Worm (Caenorhabditis elegans): Measurements from ENCODE around the gene ddn-3.

Gene ddn-3

DNA sequence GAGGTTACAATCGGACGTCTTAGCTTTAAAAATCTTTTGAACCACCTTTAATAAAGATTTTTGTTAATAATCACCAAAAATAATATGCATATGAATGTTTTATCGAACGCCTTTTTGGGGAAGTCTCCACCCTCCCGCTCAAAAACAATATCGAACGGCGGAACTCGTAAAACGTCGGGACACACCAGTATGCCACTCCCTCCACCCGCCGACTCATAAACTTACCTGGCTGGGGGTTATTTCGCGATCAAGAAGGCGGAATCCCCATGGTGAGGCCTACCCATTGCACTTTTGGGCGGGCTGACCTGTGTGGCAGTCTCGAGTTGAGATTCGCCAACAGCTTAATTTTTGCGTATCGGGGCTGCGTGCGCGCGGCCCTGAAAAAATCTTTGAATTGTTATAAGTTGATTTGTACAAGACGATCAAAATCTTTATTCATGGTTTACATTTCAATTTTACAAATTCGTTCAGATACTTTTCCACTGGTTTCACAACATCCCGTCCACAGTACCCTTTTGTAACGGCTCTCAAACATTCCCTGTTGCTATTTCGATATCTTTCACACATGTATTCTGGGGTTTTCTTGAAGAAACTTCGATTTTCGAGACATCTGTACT, 43.6 kb downstream of the ddn-3 start:
- peak; percentile 1 for TF ChIP-seq snpc-4 (tag; optimal IDR thresholded peaks at IDR 0.05)
- no peak for TF ChIP-seq elt-1 (tag; optimal IDR thresholded peaks at IDR 0.05)
- TF ChIP-seq lin-15B (tag; optimal IDR thresholded peaks at IDR 0.05): no peak

DNA sequence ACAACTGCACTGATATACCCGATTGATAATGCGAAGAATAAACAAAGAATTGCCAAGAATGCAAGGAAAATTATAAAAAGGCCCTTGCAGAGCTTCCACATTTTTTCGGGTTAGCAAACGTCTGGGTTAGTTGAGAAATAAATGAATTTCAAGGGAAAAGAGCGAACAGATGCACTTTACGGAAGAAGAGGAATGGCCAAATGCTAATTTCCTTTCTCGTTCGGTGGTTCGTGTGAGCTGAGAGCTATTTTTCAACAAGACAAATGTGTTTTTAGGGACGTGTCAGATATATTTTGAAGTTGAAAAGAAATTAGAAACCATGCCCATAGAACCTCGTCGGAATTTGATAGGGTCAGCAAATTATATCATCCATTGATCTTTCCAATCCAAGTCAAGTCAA, 50.2 kb downstream of the ddn-3 start, which contains the start of gene F40G12.2:
Gene F40G12.2 (minus strand): TSS at position 101 of the 400 bp plus-strand sequence.
- TF ChIP-seq fos-1 (tag; optimal IDR thresholded peaks at IDR 0.05) (no peak), nhr-67 (tag; optimal IDR thresholded peaks at IDR 0.05) (no peak), ceh-16 (tag; optimal IDR thresholded peaks at IDR 0.05) (no peak), elt-2 (tag; optimal IDR thresholded peaks at IDR 0.05) (no peak), ztf-4 (tag; optimal IDR thresholded peaks at IDR 0.05) (no peak), nhr-12 (tag; optimal IDR thresholded peaks at IDR 0.05) (no peak), pqm-1 (tag; optimal IDR thresholded peaks at IDR 0.05) (no peak), ZK546.5 (tag; optimal IDR thresholded peaks at IDR 0.05) (no peak), unc-62 (GFP tag; optimal IDR thresholded peaks at IDR 0.05) (no peak), unc-39 (tag; optimal IDR thresholded peaks at IDR 0.05) (no peak), egl-5 (tag; optimal IDR thresholded peaks at IDR 0.05) (no peak), lsy-12 (tag; optimal IDR thresholded peaks at IDR 0.05) (no peak), jun-1 (tag; optimal IDR thresholded peaks at IDR 0.05) (no peak), lin-39 (tag; optimal IDR thresholded peaks at IDR 0.05) (no peak), ztf-11 (tag; optimal IDR thresholded peaks at IDR 0.05) (no peak), aly-2 (tag; optimal IDR thresholded peaks at IDR 0.05) (no peak), lin-15B (tag; optimal IDR thresholded peaks at IDR 0.05) (no peak), nhr-25 (tag; optimal IDR thresholded peaks at IDR 0.05) (no peak), mml-1 (tag; optimal IDR thresholded peaks at IDR 0.05) (no peak), R02D3.7 (tag; optimal IDR thresholded peaks at IDR 0.05) (no peak)
